Worm (Caenorhabditis elegans) whole organism, L1 larva: Measurements from ENCODE around the gene cnc-11.

Source experiments
- aha-1 ChIP-seq: fragments of 150-350 bp; optimal IDR thresholded peaks from 2 replicates; lab custom pipeline; 2014; ENCODE audit warnings: missing biosample characterization, missing genetic modification characterization
- fkh-10 ChIP-seq: sonication (generic microtip); optimal IDR thresholded peaks from 2 replicates; lab custom pipeline; 2017; ENCODE audit warnings: missing biosample characterization, missing genetic modification reagents, missing genetic modification characterization
- mab-9 ChIP-seq: fragments of 200-800 bp; sonication (Bioruptor generic); IDR thresholded peaks from 2 replicates; pipeline ENCODE4 v1.3.6; 2022; ENCODE audit warnings: missing genetic modification reagents, missing genetic modification characterization, missing compliant biosample characterization
- mdl-1 ChIP-seq, 2 experiments: fragments of 150-350 bp; optimal IDR thresholded peaks; 2 replicates each; lab custom pipeline; 2014 to 2017; ENCODE audit warnings: missing biosample characterization in 2 of 2, missing genetic modification characterization in 2 of 2, inconsistent platforms in 1 of 2
- nhr-20 ChIP-seq: sonication (generic microtip); optimal IDR thresholded peaks from 2 replicates; lab custom pipeline; 2016; ENCODE audit warnings: mild to moderate bottlenecking, missing genetic modification characterization, missing compliant biosample characterization
- pax-3 ChIP-seq: fragments of 200-800 bp; sonication (Bioruptor generic); optimal IDR thresholded peaks from 2 replicates; lab custom pipeline; 2018; ENCODE audit warnings: mild to moderate bottlenecking, missing genetic modification characterization, moderate library complexity, missing compliant biosample characterization
- snpc-4 ChIP-seq: fragments of 150-350 bp; optimal IDR thresholded peaks from 2 replicates; lab custom pipeline; 2014; ENCODE audit warnings: missing biosample characterization, missing genetic modification characterization
- sox-4 ChIP-seq: sonication (generic microtip); optimal IDR thresholded peaks from 2 replicates; lab custom pipeline; 2016; ENCODE audit warnings: missing genetic modification characterization, missing compliant biosample characterization
- swsn-7 ChIP-seq: sonication (generic microtip); optimal IDR thresholded peaks from 2 replicates; lab custom pipeline; 2016; ENCODE audit warnings: missing genetic modification characterization, missing compliant biosample characterization
- xbp-1 ChIP-seq: sonication (generic microtip); optimal IDR thresholded peaks from 2 replicates; lab custom pipeline; 2016; ENCODE audit warnings: missing genetic modification characterization, missing compliant biosample characterization
- ztf-11 ChIP-seq, 2 experiments: sonication (generic microtip); optimal IDR thresholded peaks; 2 replicates each; lab custom pipeline; 2016 to 2017; ENCODE audit warnings: missing genetic modification characterization in 2 of 2, missing biosample characterization in 1 of 2, missing compliant biosample characterization in 1 of 2

DNA sequence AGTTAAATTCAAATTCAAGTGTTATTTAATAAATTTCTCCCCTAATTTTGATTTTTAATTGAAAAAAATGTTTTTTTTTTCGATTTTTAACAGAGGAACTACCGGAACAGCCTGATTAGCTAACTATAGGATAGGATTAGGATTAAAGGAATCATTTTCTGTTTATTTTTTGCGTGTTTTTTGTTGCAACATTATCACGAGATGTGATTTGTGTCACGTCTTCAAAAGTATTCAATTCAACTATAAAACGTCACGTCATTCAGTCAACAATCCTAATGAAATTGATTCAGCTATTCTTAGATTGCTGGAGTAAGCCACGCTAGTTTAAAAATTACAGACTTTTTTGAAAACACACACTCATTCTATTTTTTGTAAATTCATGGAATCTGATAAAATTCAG, 31.4 kb upstream of the cnc-11 start:
- TF ChIP-seq ztf-11 (tag; optimal IDR thresholded peaks at IDR 0.05; lab: Kevin White, UChicago) (no peak), snpc-4 (tag; lab: Kevin White, UChicago) (no peak), fkh-10 (GFP tag; lab: Kevin White, UChicago) (no peak), aha-1 (no peak), pax-3 (peak; percentile 62), mdl-1 (tag; optimal IDR thresholded peaks at IDR 0.05; lab: Kevin White, UChicago) (no peak), mab-9 (GFP tag; lab: Robert Waterston, UW) (no peak), swsn-7 (tag; lab: Kevin White, UChicago) (no peak), nhr-20 (tag; lab: Kevin White, UChicago) (no peak), xbp-1 (tag; lab: Kevin White, UChicago) (no peak), sox-4 (tag; lab: Kevin White, UChicago) (peak; percentile 63)
